Worm (Caenorhabditis elegans) whole organism, early embryonic: ENCODE data around the gene ina-1.

Experiments
- ama-1 ChIP-seq: fragments of 150-350 bp; optimal IDR thresholded peaks from 2 replicates; lab custom pipeline; 2014
- flt-1 ChIP-seq: fragments of 200-800 bp; sonication (Bioruptor generic); IDR thresholded peaks from 2 replicates; pipeline ENCODE4 v1.3.6; 2022; ENCODE audit warnings: missing genetic modification characterization, missing compliant biosample characterization
- tbx-37 ChIP-seq: fragments of 200-800 bp; sonication (Bioruptor generic); conservative IDR thresholded peaks from 2 replicates; pipeline ENCODE4 v1.3.6; 2022; ENCODE audit warnings: missing genetic modification reagents, missing genetic modification characterization, missing compliant biosample characterization

ce11 chrIII:9144744-9145390, 27.7 kb downstream of the ina-1 start, which contains the start of the genes ZK512.2 and ZK512.4:
- TF ChIP-seq ama-1 (lab: Kevin White, UChicago) (no peak), tbx-37 (GFP tag; lab: Robert Waterston, UW) (no peak), flt-1 (no peak)
